Worm (Caenorhabditis elegans): ENCODE measurements around the gene F13E9.5.

The F13E9.5 gene

ce11 chrIV:10889820-10890462 is 5.8 kb upstream of the F13E9.5 start, which contains the start of gene F13E9.15:
Gene F13E9.15 (minus strand): TSS chrIV:10889870.
- TF ChIP-seq ztf-16 (tag; optimal IDR thresholded peaks at IDR 0.05) = no peak
- TF ChIP-seq C08G9.2 (tag; optimal IDR thresholded peaks at IDR 0.05) = no peak

- TF ChIP-seq unc-42 (tag; optimal IDR thresholded peaks at IDR 0.05) (no peak), K02D7.2 (tag; optimal IDR thresholded peaks at IDR 0.05) (no peak), ceh-2 (tag; optimal IDR thresholded peaks at IDR 0.05) (no peak), hlh-15 (tag; optimal IDR thresholded peaks at IDR 0.05) (no peak), ceh-34 (tag; optimal IDR thresholded peaks at IDR 0.05) (no peak), dmd-4 (tag; optimal IDR thresholded peaks at IDR 0.05; ENCODE audit: borderline replicate concordance) (no peak), sox-4 (tag; optimal IDR thresholded peaks at IDR 0.05) (no peak), pqm-1 (tag; optimal IDR thresholded peaks at IDR 0.05) (no peak), ceh-9 (tag; optimal IDR thresholded peaks at IDR 0.05) (no peak)
These were observed 3.1 kb upstream of the F13E9.5 start, which contains the start of gene F13E9.16 for ce11 chrIV:10887285-10887684. Gene F13E9.16 (minus strand): TSS chrIV:10887385.

ce11 chrIV:10885915-10886314 is 1.8 kb upstream of the F13E9.5 start, which contains the start of gene srlf-11:
Gene srlf-11 (minus strand): TSS chrIV:10886015.
- no peak for TF ChIP-seq che-1 (tag; optimal IDR thresholded peaks at IDR 0.05)
- TF ChIP-seq pros-1 (tag; optimal IDR thresholded peaks at IDR 0.05) = no peak

ce11 chrIV:10881230-10881629 is 2.9 kb downstream of the F13E9.5 start, which contains the start of gene F13E9.13:
Gene F13E9.13 (plus strand): TSS chrIV:10881546.
- peak; percentile 86 for TF ChIP-seq elt-2 (tag; optimal IDR thresholded peaks at IDR 0.05)
- no peak for TF ChIP-seq K02D7.2 (tag; optimal IDR thresholded peaks at IDR 0.05)

- TF ChIP-seq K09A11.1 (tag; optimal IDR thresholded peaks at IDR 0.05; ENCODE audit: insufficient read depth) (no peak), eyg-1 (tag; optimal IDR thresholded peaks at IDR 0.05) (no peak), pha-4 (tag; optimal IDR thresholded peaks at IDR 0.05) (no peak), dmd-4 (tag; optimal IDR thresholded peaks at IDR 0.05; ENCODE audit: borderline replicate concordance) (no peak), pha-2 (tag; optimal IDR thresholded peaks at IDR 0.05) (no peak)
These were observed 3.9 kb downstream of the F13E9.5 start, which contains the start of gene fipr-15 for ce11 chrIV:10880264-10880663. Gene fipr-15 (plus strand): TSS chrIV:10880564.

- TF ChIP-seq sox-4 (tag; optimal IDR thresholded peaks at IDR 0.05) (no peak), nhr-11 (tag; optimal IDR thresholded peaks at IDR 0.05) (no peak)
These were observed 4.6 kb downstream of the F13E9.5 start, which contains the start of gene sdz-13 for ce11 chrIV:10879542-10879941. Gene sdz-13 (minus strand): TSS chrIV:10879642.

- no peak for TF ChIP-seq pros-1 (tag; optimal IDR thresholded peaks at IDR 0.05)
- no peak for TF ChIP-seq sox-2 (GFP tag; IDR thresholded peaks at IDR 0.05)
- no peak for TF ChIP-seq ahr-1 (tag; optimal IDR thresholded peaks at IDR 0.05)
- TF ChIP-seq pha-4 (tag; optimal IDR thresholded peaks at IDR 0.05) = no peak
- TF ChIP-seq ceh-9 (tag; optimal IDR thresholded peaks at IDR 0.05) = no peak
- TF ChIP-seq gmeb-2 (tag; optimal IDR thresholded peaks at IDR 0.05) = no peak
- no peak for TF ChIP-seq zip-5 (tag; optimal IDR thresholded peaks at IDR 0.05)
- no peak for TF ChIP-seq pax-1 (tag; optimal IDR thresholded peaks at IDR 0.05)
- no peak for TF ChIP-seq hlh-30 (tag; optimal IDR thresholded peaks at IDR 0.05; ENCODE audit: insufficient read depth)
- no peak for TF ChIP-seq odd-2 (tag; optimal IDR thresholded peaks at IDR 0.05)
- no peak for TF ChIP-seq ceh-30 (tag; optimal IDR thresholded peaks at IDR 0.05)
- no peak for TF ChIP-seq fax-1 (tag; optimal IDR thresholded peaks at IDR 0.05)
- no peak for TF ChIP-seq sox-4 (tag; optimal IDR thresholded peaks at IDR 0.05)
- TF ChIP-seq ceh-2 (tag; optimal IDR thresholded peaks at IDR 0.05) = no peak
These were observed 7.3 kb downstream of the F13E9.5 start, which contains the start of gene fipr-14 for ce11 chrIV:10876844-10877243. Gene fipr-14 (plus strand): TSS chrIV:10877144.

Measured in whole organism, late embryonic.